Fruit fly (Drosophila melanogaster): ENCODE results near the gene CG4914.

The CG4914 gene

dm6 chr3L:14671546-14671945, 6.4 kb downstream of the CG4914 start:
- TF ChIP-seq CG31627 (GFP tag; optimal IDR thresholded peaks at IDR 0.05) (peak; percentile 33), svp (GFP tag) (peak; percentile 20), Eip93F (GFP tag; optimal IDR thresholded peaks at IDR 0.05) (no peak), fkh (GFP tag; optimal IDR thresholded peaks at IDR 0.05) (peak; percentile 48), Hr39 (GFP tag; optimal IDR thresholded peaks at IDR 0.05) (peak; percentile 15), cyc (GFP tag; optimal IDR thresholded peaks at IDR 0.05) (peak; percentile 20), fd85E (GFP tag; optimal IDR thresholded peaks at IDR 0.05) (no peak), Eip78C (GFP tag) (peak; percentile 9)

DNA sequence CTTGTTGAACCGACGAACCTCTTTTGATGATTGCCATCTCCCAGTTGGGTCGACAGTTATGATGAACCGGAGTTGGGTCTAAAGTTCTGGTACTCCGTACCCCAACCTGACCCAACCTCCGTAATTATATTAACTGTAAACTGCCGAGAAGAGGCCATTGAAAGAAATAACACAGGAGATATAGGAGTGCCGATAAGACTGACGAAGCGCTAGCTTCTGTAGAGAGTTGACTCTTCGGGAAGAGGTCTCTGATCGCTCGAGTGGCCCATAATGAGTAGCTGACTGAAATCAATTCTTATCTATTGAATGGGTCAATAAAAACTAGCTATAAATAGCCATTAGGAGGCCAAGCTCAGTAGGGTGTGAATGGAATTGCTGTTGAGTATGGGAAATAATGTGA, 9.3 kb downstream of the CG4914 start:
- TF ChIP-seq fd85E (GFP tag; optimal IDR thresholded peaks at IDR 0.05) (no peak), Eip78C (GFP tag) (peak; percentile 3), CG10631 (GFP tag; optimal IDR thresholded peaks at IDR 0.05) (no peak), fkh (GFP tag; optimal IDR thresholded peaks at IDR 0.05) (no peak), CG11294 (GFP tag; IDR thresholded peaks at IDR 0.05) (no peak)

DNA sequence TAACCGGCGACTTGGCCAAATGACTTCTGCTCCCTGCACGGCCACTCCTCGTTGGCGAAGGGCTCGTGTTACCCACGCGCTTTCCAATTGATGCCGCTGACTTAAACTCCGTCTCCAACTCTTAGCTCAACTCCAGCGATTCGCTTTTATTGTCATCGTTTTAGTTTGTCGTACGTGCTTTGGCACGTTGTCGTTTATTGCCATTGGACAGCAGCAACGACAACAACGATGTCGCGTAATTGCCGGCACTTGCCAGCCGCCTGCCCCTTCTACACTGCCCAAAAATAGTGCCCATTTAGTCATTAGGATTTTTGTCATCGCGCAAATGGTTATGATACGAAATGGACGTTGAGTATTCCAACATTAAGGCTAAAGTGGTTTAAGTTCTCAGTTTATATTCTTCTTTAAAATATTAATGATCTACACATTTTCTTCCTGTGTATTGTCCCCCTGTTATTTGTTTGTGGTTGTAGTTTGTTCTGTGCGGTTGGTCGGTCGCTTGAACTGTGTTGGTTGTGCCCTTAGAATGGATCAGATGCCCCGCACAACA, 12.1 kb downstream of the CG4914 start:
- TF ChIP-seq CG4318 (GFP tag; optimal IDR thresholded peaks at IDR 0.05) (peak; percentile 84), CG6808 (GFP tag; optimal IDR thresholded peaks at IDR 0.05) (peak; percentile 88), Hr38 (GFP tag; optimal IDR thresholded peaks at IDR 0.05) (no peak), cyc (GFP tag; optimal IDR thresholded peaks at IDR 0.05) (peak; percentile 83), Sox14 (GFP tag; optimal IDR thresholded peaks at IDR 0.05) (peak; percentile 90), svp (GFP tag) (peak; percentile 84), CG3919 (GFP tag; optimal IDR thresholded peaks at IDR 0.05) (peak; percentile 93), CG11294 (GFP tag; IDR thresholded peaks at IDR 0.05) (peak; percentile 66), CG9139 (GFP tag; optimal IDR thresholded peaks at IDR 0.05) (peak; percentile 81), CG6854 (GFP tag; optimal IDR thresholded peaks at IDR 0.05) (peak; percentile 37), Gug (GFP tag; IDR thresholded peaks at IDR 0.05) (peak; percentile 84), CG11902 (GFP tag; optimal IDR thresholded peaks at IDR 0.05) (peak; percentile 56), CG8319 (GFP tag; optimal IDR thresholded peaks at IDR 0.05) (peak; percentile 24), CG15336 (GFP tag; IDR thresholded peaks at IDR 0.05) (peak; percentile 85), ss (GFP tag; optimal IDR thresholded peaks at IDR 0.05) (peak; percentile 91), Smox (GFP tag; optimal IDR thresholded peaks at IDR 0.05) (peak; percentile 71), fd59A (GFP tag; optimal IDR thresholded peaks at IDR 0.05) (peak; percentile 86), CG16779 (tag; optimal IDR thresholded peaks at IDR 0.05) (peak; percentile 66), CG11762 (GFP tag; optimal IDR thresholded peaks at IDR 0.05; ENCODE audit: insufficient read depth) (peak; percentile 81), dac (GFP tag; optimal IDR thresholded peaks at IDR 0.05) (peak; percentile 76), achi (GFP tag; optimal IDR thresholded peaks at IDR 0.05) (peak; percentile 88), fkh (GFP tag; optimal IDR thresholded peaks at IDR 0.05) (peak; percentile 70), net (GFP tag; optimal IDR thresholded peaks at IDR 0.05) (peak; percentile 86), lz (GFP tag; optimal IDR thresholded peaks at IDR 0.05) (peak; percentile 74), Ets96B (tag; optimal IDR thresholded peaks at IDR 0.05) (peak; percentile 89), CG31627 (GFP tag; optimal IDR thresholded peaks at IDR 0.05) (peak; percentile 76), Sox15 (GFP tag; optimal IDR thresholded peaks at IDR 0.05) (peak; percentile 62), CG8632 (GFP tag; optimal IDR thresholded peaks at IDR 0.05) (peak; percentile 67), CG34406 (GFP tag; optimal IDR thresholded peaks at IDR 0.05) (peak; percentile 71), topi (GFP tag; optimal IDR thresholded peaks at IDR 0.05) (peak; percentile 80), Met (GFP tag; optimal IDR thresholded peaks at IDR 0.05) (peak; percentile 81), salr (GFP tag; optimal IDR thresholded peaks at IDR 0.05) (peak; percentile 84 to 85), Ets21C (GFP tag; optimal IDR thresholded peaks at IDR 0.05) (peak; percentile 55), CG10669 (GFP tag; optimal IDR thresholded peaks at IDR 0.05) (peak; percentile 87), CG3032 (tag; optimal IDR thresholded peaks at IDR 0.05) (peak; percentile 89), spab (GFP tag; optimal IDR thresholded peaks at IDR 0.05) (peak; percentile 73), Sox102F (GFP tag; optimal IDR thresholded peaks at IDR 0.05) (peak; percentile 76), pdm3 (GFP tag; optimal IDR thresholded peaks at IDR 0.05) (peak; percentile 89), CG6276 (GFP tag; optimal IDR thresholded peaks at IDR 0.05) (peak; percentile 65), CG7368 (GFP tag; optimal IDR thresholded peaks at IDR 0.05) (peak; percentile 78), CG1621 (tag; optimal IDR thresholded peaks at IDR 0.05) (peak; percentile 84), Lpt (GFP tag; optimal IDR thresholded peaks at IDR 0.05) (peak; percentile 80)
